Worm (Caenorhabditis elegans) whole organism, L4 larva: ENCODE measurements around the gene R13A5.7.

Experiments used
- F44E2.7 ChIP-seq: fragments of 200-800 bp; sonication (Bioruptor generic); IDR thresholded peaks from 2 replicates; pipeline ENCODE4 v2.1.2; 2022; ENCODE audit warnings: missing genetic modification characterization, missing compliant biosample characterization
- R02D3.7 ChIP-seq: fragments of 150-350 bp; sonication (generic microtip); optimal IDR thresholded peaks from 3 replicates; lab custom pipeline; 2014; ENCODE audit warnings: missing biosample characterization, missing genetic modification characterization
- Y5F2A.4 ChIP-seq: fragments of 200-800 bp; sonication (Bioruptor generic); optimal IDR thresholded peaks from 2 replicates; lab custom pipeline; 2018; ENCODE audit warnings: mild to moderate bottlenecking, missing genetic modification characterization, missing compliant biosample characterization
- aly-2 ChIP-seq: sonication (generic microtip); optimal IDR thresholded peaks from 2 replicates; lab custom pipeline; 2018; ENCODE audit warnings: missing biosample characterization, missing genetic modification characterization
- ceh-20 ChIP-seq: fragments of 200-800 bp; sonication (Bioruptor generic); IDR thresholded peaks from 2 replicates; pipeline ENCODE4 v1.3.6; 2022; ENCODE audit warnings: missing genetic modification reagents, missing genetic modification characterization, missing compliant biosample characterization
- ceh-62 ChIP-seq: sonication (generic microtip); optimal IDR thresholded peaks from 2 replicates; lab custom pipeline; 2017; ENCODE audit warnings: missing biosample characterization, missing genetic modification characterization
- daf-16 ChIP-seq, 3 experiments: sonication (generic microtip); optimal IDR thresholded peaks; 2 replicates each; lab custom pipeline; 2016 to 2017; ENCODE audit warnings: missing genetic modification characterization in 3 of 3, missing genetic modification reagents in 3 of 3, mild to moderate bottlenecking in 2 of 3, missing compliant biosample characterization in 2 of 3, missing biosample characterization in 1 of 3, moderate library complexity in 1 of 3
- dpl-1 ChIP-seq: fragments of 150-350 bp; optimal IDR thresholded peaks from 2 replicates; lab custom pipeline; 2014; ENCODE audit warnings: missing biosample characterization, missing genetic modification reagents, missing genetic modification characterization
- duxl-1 ChIP-seq: sonication (generic microtip); optimal IDR thresholded peaks from 2 replicates; lab custom pipeline; 2016; ENCODE audit warnings: mild to moderate bottlenecking, missing genetic modification characterization, moderate library complexity, missing compliant biosample characterization; ENCODE audit not compliant: poor library complexity
- dve-1 ChIP-seq: sonication (generic microtip); optimal IDR thresholded peaks from 2 replicates; lab custom pipeline; 2017; ENCODE audit warnings: antibody characterized with exemption, mild to moderate bottlenecking, missing genetic modification characterization, missing compliant biosample characterization; ENCODE audit not compliant: insufficient read depth
- egl-43 ChIP-seq: fragments of 200-800 bp; sonication (Bioruptor generic); IDR thresholded peaks from 2 replicates; pipeline ENCODE4 v1.3.6; 2022; ENCODE audit warnings: missing genetic modification reagents, missing genetic modification characterization, missing compliant biosample characterization
- gei-8 ChIP-seq: fragments of 200-800 bp; sonication (Bioruptor generic); optimal IDR thresholded peaks from 2 replicates; lab custom pipeline; 2018; ENCODE audit warnings: mild to moderate bottlenecking, missing genetic modification characterization, missing compliant biosample characterization
- hif-1 ChIP-seq, 2 experiments: sonication (generic microtip); optimal IDR thresholded peaks; 2 replicates each; lab custom pipeline; 2016 to 2017; ENCODE audit warnings: missing compliant biosample characterization in 2 of 2, missing genetic modification characterization in 2 of 2, missing genetic modification reagents in 2 of 2, missing genotype in 2 of 2, mild to moderate bottlenecking in 1 of 2
- lim-7 ChIP-seq: fragments of 200-800 bp; sonication (Bioruptor generic); IDR thresholded peaks from 2 replicates; pipeline ENCODE4 v1.3.6; 2022; ENCODE audit warnings: missing genetic modification characterization, missing compliant biosample characterization
- lin-39 ChIP-seq: fragments of 150-350 bp; optimal IDR thresholded peaks from 2 replicates; lab custom pipeline; 2014; ENCODE audit warnings: missing biosample characterization, missing genetic modification reagents, missing genetic modification characterization
- lsy-2 ChIP-seq, 2 experiments: fragments of 150-350 bp in 1 of 2; sonication (generic microtip) in 1 of 2; optimal IDR thresholded peaks; 2 replicates each; lab custom pipeline; 2014 to 2017; ENCODE audit warnings: missing biosample characterization in 2 of 2, missing genetic modification characterization in 2 of 2
- mdl-1 ChIP-seq, 2 experiments: fragments of 150-350 bp in 1 of 2; sonication (generic microtip) in 1 of 2; optimal IDR thresholded peaks; 2 replicates each; lab custom pipeline; 2014 to 2017; ENCODE audit warnings: missing biosample characterization in 2 of 2, missing genetic modification characterization in 2 of 2
- mdt-29 ChIP-seq: fragments of 200-800 bp; sonication (Bioruptor generic); IDR thresholded peaks from 2 replicates; pipeline ENCODE4 v1.3.6; 2022; ENCODE audit warnings: missing genetic modification reagents, missing genetic modification characterization, missing compliant biosample characterization
- mxl-3 ChIP-seq: fragments of 200-800 bp; sonication (Bioruptor generic); optimal IDR thresholded peaks from 2 replicates; lab custom pipeline; 2018; ENCODE audit warnings: mild to moderate bottlenecking, missing genetic modification characterization, missing compliant biosample characterization
- nhr-11 ChIP-seq: fragments of 150-350 bp; optimal IDR thresholded peaks from 2 replicates; lab custom pipeline; 2014; ENCODE audit warnings: missing biosample characterization, missing genetic modification characterization
- nhr-111 ChIP-seq: fragments of 200-800 bp; sonication (Bioruptor generic); optimal IDR thresholded peaks from 2 replicates; lab custom pipeline; 2018; ENCODE audit warnings: mild to moderate bottlenecking, missing genetic modification characterization, missing compliant biosample characterization
- nhr-237 ChIP-seq: sonication (generic microtip); optimal IDR thresholded peaks from 2 replicates; lab custom pipeline; 2017; ENCODE audit warnings: missing biosample characterization, missing genetic modification characterization
- nhr-28 ChIP-seq: fragments of 150-350 bp; optimal IDR thresholded peaks from 2 replicates; lab custom pipeline; 2014; ENCODE audit warnings: missing biosample characterization, missing genetic modification characterization
- nhr-41 ChIP-seq: fragments of 200-800 bp; sonication (Bioruptor generic); IDR thresholded peaks from 2 replicates; pipeline ENCODE4 v1.3.6; 2022; ENCODE audit warnings: missing genetic modification reagents, missing genetic modification characterization, missing compliant biosample characterization
- nhr-6 ChIP-seq: fragments of 150-350 bp; optimal IDR thresholded peaks from 2 replicates; lab custom pipeline; 2014; ENCODE audit warnings: missing biosample characterization, missing genetic modification characterization
- nhr-76 ChIP-seq: fragments of 150-350 bp; optimal IDR thresholded peaks from 2 replicates; lab custom pipeline; 2014; ENCODE audit warnings: missing biosample characterization, missing genetic modification characterization
- pqm-1 ChIP-seq: sonication (generic microtip); optimal IDR thresholded peaks from 2 replicates; lab custom pipeline; 2017; ENCODE audit warnings: missing biosample characterization, missing genetic modification characterization
- saeg-2 ChIP-seq: fragments of 200-800 bp; sonication (Bioruptor generic); IDR thresholded peaks from 2 replicates; pipeline ENCODE4 v1.3.6; 2022; ENCODE audit warnings: missing genetic modification reagents, missing genetic modification characterization, missing compliant biosample characterization
- sdz-12 ChIP-seq: fragments of 200-800 bp; sonication (Bioruptor generic); optimal IDR thresholded peaks from 2 replicates; lab custom pipeline; 2018; ENCODE audit warnings: mild to moderate bottlenecking, missing genetic modification characterization, missing compliant biosample characterization
- skn-1 ChIP-seq: fragments of 150-350 bp; optimal IDR thresholded peaks from 2 replicates; lab custom pipeline; 2014; ENCODE audit warnings: missing biosample characterization, missing genetic modification characterization
- snpc-1.2 ChIP-seq: fragments of 200-800 bp; sonication (Bioruptor generic); IDR thresholded peaks from 2 replicates; pipeline ENCODE4 v1.3.6; 2022; ENCODE audit warnings: missing genetic modification reagents, missing genetic modification characterization, missing compliant biosample characterization
- tra-1 ChIP-seq: fragments of 200-800 bp; sonication (Bioruptor generic); IDR thresholded peaks from 2 replicates; pipeline ENCODE4 v1.3.6; 2022; ENCODE audit warnings: missing genetic modification reagents, missing genetic modification characterization, missing compliant biosample characterization
- unc-130 ChIP-seq: sonication (generic microtip); optimal IDR thresholded peaks from 2 replicates; lab custom pipeline; 2016; ENCODE audit warnings: missing genetic modification reagents, missing genetic modification characterization, missing compliant biosample characterization
- unc-39 ChIP-seq: sonication (generic microtip); optimal IDR thresholded peaks from 2 replicates; lab custom pipeline; 2017; ENCODE audit warnings: missing biosample characterization, missing genetic modification characterization
- zag-1 ChIP-seq: fragments of 150-350 bp; optimal IDR thresholded peaks from 2 replicates; lab custom pipeline; 2014; ENCODE audit warnings: missing biosample characterization, missing genetic modification characterization
- zfp-3 ChIP-seq: fragments of 200-800 bp; sonication (Bioruptor generic); conservative IDR thresholded peaks from 2 replicates; pipeline ENCODE4 v1.3.6; 2022; ENCODE audit warnings: missing genetic modification reagents, missing genetic modification characterization, missing compliant biosample characterization
- ztf-11 ChIP-seq: fragments of 150-350 bp; optimal IDR thresholded peaks from 2 replicates; lab custom pipeline; 2014; ENCODE audit warnings: missing biosample characterization, missing genetic modification characterization

Gene R13A5.7

DNA sequence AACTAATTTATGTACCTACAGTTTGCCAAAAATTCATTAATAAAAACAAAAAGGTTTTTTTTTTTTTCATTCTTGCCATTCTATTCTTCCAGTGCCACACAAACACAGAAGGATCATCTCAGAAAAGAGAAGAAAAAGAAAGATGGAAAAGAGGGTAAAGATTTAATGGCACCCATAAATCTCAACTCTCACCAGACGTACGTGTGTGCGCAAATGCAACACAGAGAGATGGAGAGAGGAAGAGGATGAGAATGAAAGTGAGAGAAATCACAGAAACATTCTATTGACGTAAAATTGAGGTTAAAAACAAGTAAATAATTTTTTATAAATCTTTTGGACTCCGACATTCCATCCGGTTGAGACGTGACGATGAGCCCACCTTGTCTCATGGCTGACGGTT lies 25.7 kb downstream of the R13A5.7 start:
- TF ChIP-seq lsy-2 (tag; optimal IDR thresholded peaks at IDR 0.05; lab: Kevin White, UChicago) = peak in 1 of 2 experiments; percentile 10
- no peak for TF ChIP-seq nhr-41 (GFP tag; lab: Robert Waterston, UW)
- TF ChIP-seq F44E2.7 (GFP tag; lab: Robert Waterston, UW) = no peak
- TF ChIP-seq zfp-3 (GFP tag; lab: Robert Waterston, UW) = no peak
- peak in 1 of 2 experiments; percentile 72 for TF ChIP-seq daf-16 (GFP tag; optimal IDR thresholded peaks at IDR 0.05; lab: Kevin White, UChicago)
- no peak for TF ChIP-seq daf-16 (tag; optimal IDR thresholded peaks at IDR 0.05; lab: Kevin White, UChicago)
- no peak for TF ChIP-seq dpl-1
- TF ChIP-seq lim-7 (GFP tag; lab: Robert Waterston, UW) = no peak
- TF ChIP-seq egl-43 (GFP tag; lab: Robert Waterston, UW) = no peak
- TF ChIP-seq R02D3.7 (tag; lab: Kevin White, UChicago) = no peak
- TF ChIP-seq nhr-11 (tag; lab: Kevin White, UChicago) = peak; percentile 23
- TF ChIP-seq sdz-12 (GFP tag; lab: Kevin White, UChicago) = no peak
- no peak for TF ChIP-seq mdt-29 (GFP tag; lab: Robert Waterston, UW)
- no peak for TF ChIP-seq hif-1 (tag; optimal IDR thresholded peaks at IDR 0.05; lab: Kevin White, UChicago)
- TF ChIP-seq mdl-1 (tag; optimal IDR thresholded peaks at IDR 0.05; lab: Kevin White, UChicago) = no peak
- no peak for TF ChIP-seq nhr-6 (tag; lab: Kevin White, UChicago)
- no peak for TF ChIP-seq skn-1 (tag; lab: Kevin White, UChicago)

DNA sequence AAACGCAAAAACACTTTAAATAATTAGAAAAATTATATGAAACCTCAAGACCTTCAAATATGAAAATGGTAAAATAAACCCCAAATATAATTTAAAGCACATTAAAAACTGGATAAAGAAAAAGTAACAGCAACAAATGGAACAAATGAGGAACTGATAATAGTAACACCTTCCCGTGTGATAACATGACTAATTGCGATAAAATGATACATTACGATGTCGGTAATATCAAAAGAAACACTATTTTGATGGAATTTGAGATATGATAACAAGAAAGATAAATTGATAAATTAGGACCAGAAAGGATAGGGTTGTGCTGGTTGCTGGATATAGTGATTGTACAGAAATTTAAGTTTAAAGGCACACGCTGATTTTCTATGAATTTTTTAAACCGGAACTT lies 27.9 kb downstream of the R13A5.7 start:
- no peak for TF ChIP-seq unc-39 (tag; lab: Kevin White, UChicago)
- no peak for TF ChIP-seq ztf-11 (tag; lab: Kevin White, UChicago)
- TF ChIP-seq daf-16 (GFP tag; optimal IDR thresholded peaks at IDR 0.05; lab: Kevin White, UChicago) = no peak
- no peak for TF ChIP-seq daf-16 (tag; optimal IDR thresholded peaks at IDR 0.05; lab: Kevin White, UChicago)
- TF ChIP-seq nhr-111 (GFP tag; lab: Kevin White, UChicago) = no peak
- no peak for TF ChIP-seq Y5F2A.4 (GFP tag; lab: Kevin White, UChicago)
- no peak for TF ChIP-seq egl-43 (GFP tag; lab: Robert Waterston, UW)
- no peak for TF ChIP-seq gei-8 (GFP tag; lab: Kevin White, UChicago)
- TF ChIP-seq pqm-1 (tag; lab: Kevin White, UChicago) = no peak
- TF ChIP-seq hif-1 (tag; optimal IDR thresholded peaks at IDR 0.05; lab: Kevin White, UChicago) = no peak
- TF ChIP-seq zag-1 (tag; lab: Kevin White, UChicago) = no peak
- TF ChIP-seq snpc-1.2 (GFP tag; lab: Robert Waterston, UW) = no peak
- no peak for TF ChIP-seq nhr-237 (tag; lab: Kevin White, UChicago)
- no peak for TF ChIP-seq nhr-28 (tag; lab: Kevin White, UChicago)
- TF ChIP-seq lin-39 (tag; lab: Kevin White, UChicago) = no peak
- TF ChIP-seq mdl-1 (tag; optimal IDR thresholded peaks at IDR 0.05; lab: Kevin White, UChicago) = no peak
- no peak for TF ChIP-seq nhr-76 (tag; lab: Kevin White, UChicago)
- TF ChIP-seq saeg-2 (GFP tag; lab: Robert Waterston, UW) = no peak
- TF ChIP-seq duxl-1 = no peak
- TF ChIP-seq ceh-20 = no peak
- no peak for TF ChIP-seq dve-1 (tag; lab: Kevin White, UChicago)

DNA sequence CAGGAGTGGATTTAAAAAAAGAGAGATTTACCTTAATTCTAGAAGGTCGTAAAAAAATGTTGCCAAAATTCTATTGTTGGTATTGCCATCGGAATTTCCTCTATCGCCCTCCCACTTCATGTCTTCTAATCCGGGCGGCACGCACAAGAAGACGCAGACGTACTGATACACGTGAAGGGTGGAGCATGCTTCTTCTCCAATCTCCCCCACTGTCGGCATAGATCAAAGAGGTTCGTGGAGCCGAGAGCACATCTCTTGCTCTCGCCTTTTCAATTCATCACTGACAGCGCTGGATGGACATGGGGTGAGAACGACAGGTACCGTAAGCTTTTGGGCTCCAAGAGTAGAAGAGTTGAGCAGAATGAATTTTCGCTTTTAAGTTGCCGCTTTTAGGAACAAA lies 33.4 kb downstream of the R13A5.7 start, which contains the start of gene lin-39:
Gene lin-39, minus strand, starts transcription at position 74 of the 400 bp plus-strand sequence.
- TF ChIP-seq unc-130 = no peak
- TF ChIP-seq mxl-3 (GFP tag; lab: Kevin White, UChicago) = no peak
- TF ChIP-seq tra-1 (GFP tag; lab: Robert Waterston, UW) = no peak
- no peak for TF ChIP-seq sdz-12 (GFP tag; lab: Kevin White, UChicago)
- TF ChIP-seq aly-2 = no peak
- no peak for TF ChIP-seq ceh-62 (tag; lab: Kevin White, UChicago)
- peak in 1 of 2 experiments; percentile 22 for TF ChIP-seq mdl-1 (tag; optimal IDR thresholded peaks at IDR 0.05; lab: Kevin White, UChicago)
